Worm (Caenorhabditis elegans): ENCODE data around the gene sgn-1.

Gene sgn-1

ce11 chrII:8761739-8762138 lies 21.7 kb downstream of the sgn-1 start:
- TF ChIP-seq dmd-6 (GFP tag; IDR thresholded peaks at IDR 0.05) (0 out of 2 replicates have a peak, but pooled peaks have one; percentile 15), lin-39 (tag; optimal IDR thresholded peaks at IDR 0.05) (no peak), F37D6.2 (tag; optimal IDR thresholded peaks at IDR 0.05) (no peak), pqm-1 (tag; optimal IDR thresholded peaks at IDR 0.05) (peak; percentile 44), ZK546.5 (tag; optimal IDR thresholded peaks at IDR 0.05) (no peak), spr-3 (GFP tag; optimal IDR thresholded peaks at IDR 0.05) (no peak), rbr-2 (tag; optimal IDR thresholded peaks at IDR 0.05) (no peak), duxl-1 (tag; optimal IDR thresholded peaks at IDR 0.05; ENCODE audit: poor library complexity) (no peak), zip-11 (GFP tag; IDR thresholded peaks at IDR 0.05) (no peak), pha-4 (GFP tag; IDR thresholded peaks at IDR 0.05) (no peak), pha-4 (tag; optimal IDR thresholded peaks at IDR 0.05) (no peak), ceh-32 (tag; optimal IDR thresholded peaks at IDR 0.05; ENCODE audit: poor library complexity) (no peak), attf-4 (tag; optimal IDR thresholded peaks at IDR 0.05) (no peak), nhr-111 (GFP tag; optimal IDR thresholded peaks at IDR 0.05) (no peak), ctbp-1 (GFP tag; IDR thresholded peaks at IDR 0.05) (no peak), nhr-28 (tag; optimal IDR thresholded peaks at IDR 0.05) (peak; percentile 19), zip-2 (tag; optimal IDR thresholded peaks at IDR 0.05) (no peak)

ce11 chrII:8759493-8759892 lies 24.0 kb downstream of the sgn-1 start, which contains the start of gene fut-1:
Gene fut-1 (minus strand): TSS chrII:8759593.
- no peak for TF ChIP-seq daf-12 (tag; optimal IDR thresholded peaks at IDR 0.05)
- no peak for TF ChIP-seq nhr-6 (tag; optimal IDR thresholded peaks at IDR 0.05)
- no peak for TF ChIP-seq lin-39 (tag; optimal IDR thresholded peaks at IDR 0.05)
- no peak for TF ChIP-seq unc-130 (GFP tag; optimal IDR thresholded peaks at IDR 0.05)
- TF ChIP-seq unc-39 (tag; optimal IDR thresholded peaks at IDR 0.05): no peak
- no peak for TF ChIP-seq hmg-1.1 (GFP tag; IDR thresholded peaks at IDR 0.05)
- no peak for TF ChIP-seq ZK546.5 (tag; optimal IDR thresholded peaks at IDR 0.05)
- no peak for TF ChIP-seq madf-5 (GFP tag; IDR thresholded peaks at IDR 0.05)
- TF ChIP-seq set-16 (GFP tag; IDR thresholded peaks at IDR 0.05): no peak
- no peak for TF ChIP-seq F26F4.8 (GFP tag; conservative IDR thresholded peaks at IDR 0.05)
- no peak for TF ChIP-seq lin-1 (GFP tag; IDR thresholded peaks at IDR 0.05)
- TF ChIP-seq vab-7 (GFP tag; IDR thresholded peaks at IDR 0.05): no peak
- TF ChIP-seq jun-1 (tag; optimal IDR thresholded peaks at IDR 0.05): no peak
- TF ChIP-seq lim-7 (GFP tag; IDR thresholded peaks at IDR 0.05): no peak
- TF ChIP-seq hlh-11 (tag; optimal IDR thresholded peaks at IDR 0.05): no peak
- no peak for TF ChIP-seq dmd-6 (GFP tag; IDR thresholded peaks at IDR 0.05)
- TF ChIP-seq Y105C5A.15 (GFP tag; IDR thresholded peaks at IDR 0.05): no peak
- TF ChIP-seq madf-9 (GFP tag; conservative IDR thresholded peaks at IDR 0.05): no peak
- no peak for TF ChIP-seq daf-16 (GFP tag; optimal IDR thresholded peaks at IDR 0.05)
- TF ChIP-seq daf-16 (tag; optimal IDR thresholded peaks at IDR 0.05): no peak

- TF ChIP-seq pqm-1 (tag; optimal IDR thresholded peaks at IDR 0.05): no peak
- no peak for TF ChIP-seq attf-4 (tag; optimal IDR thresholded peaks at IDR 0.05)
- no peak for TF ChIP-seq mdl-1 (tag; optimal IDR thresholded peaks at IDR 0.05)
- TF ChIP-seq mxl-2 (GFP tag; conservative IDR thresholded peaks at IDR 0.05): no peak
- TF ChIP-seq lin-29 (GFP tag; IDR thresholded peaks at IDR 0.05): no peak
- TF ChIP-seq jun-1 (tag; optimal IDR thresholded peaks at IDR 0.05): no peak
- TF ChIP-seq ctbp-1 (GFP tag; IDR thresholded peaks at IDR 0.05): no peak
- TF ChIP-seq tag-97 (GFP tag; IDR thresholded peaks at IDR 0.05): no peak
- TF ChIP-seq sdz-12 (GFP tag; optimal IDR thresholded peaks at IDR 0.05): no peak
- no peak for TF ChIP-seq ZK546.5 (tag; optimal IDR thresholded peaks at IDR 0.05)
- no peak for TF ChIP-seq ceh-82 (tag; optimal IDR thresholded peaks at IDR 0.05)
- no peak for TF ChIP-seq unc-130 (GFP tag; optimal IDR thresholded peaks at IDR 0.05)
- no peak for TF ChIP-seq zag-1 (tag; optimal IDR thresholded peaks at IDR 0.05)
- no peak for TF ChIP-seq T26A8.4 (GFP tag; IDR thresholded peaks at IDR 0.05)
- TF ChIP-seq R02D3.7 (tag; optimal IDR thresholded peaks at IDR 0.05): no peak
- no peak for TF ChIP-seq hlh-11 (tag; optimal IDR thresholded peaks at IDR 0.05)
- no peak for TF ChIP-seq set-16 (GFP tag; IDR thresholded peaks at IDR 0.05)
- no peak for TF ChIP-seq D1046.2 (GFP tag; IDR thresholded peaks at IDR 0.05)
These were observed 28.2 kb downstream of the sgn-1 start, which contains the start of gene K08F8.7 for ce11 chrII:8755270-8755669. Gene K08F8.7 (minus strand): TSS chrII:8755370.
